Fruit fly (Drosophila melanogaster) whole organism, embryonic: ENCODE measurements around the gene ImpE3.
A peak's percentile ranks its signal among the peaks of the same experiment; 100 is the strongest.

Experiments
- CG11696 ChIP-seq: fragments of 200-800 bp; sonication (Bioruptor generic); IDR thresholded peaks from 2 replicates; pipeline ENCODE4 v1.3.6; 2022; ENCODE audit warnings: missing biosample characterization, missing genetic modification characterization
- CG13624 ChIP-seq: fragments of 200-800 bp; sonication (Bioruptor generic); optimal IDR thresholded peaks from 2 replicates; lab custom pipeline; 2016; ENCODE audit warnings: missing biosample characterization, missing genetic modification characterization
- CG15696 ChIP-seq: fragments of 200-800 bp; sonication (Bioruptor generic); optimal IDR thresholded peaks from 2 replicates; lab custom pipeline; 2019; ENCODE audit warnings: missing biosample characterization, mild to moderate bottlenecking, missing genetic modification characterization, moderate library complexity
- CG30020 ChIP-seq: fragments of 200-800 bp; optimal IDR thresholded peaks from 2 replicates; lab custom pipeline; 2019; ENCODE audit warnings: missing biosample characterization, mild to moderate bottlenecking, missing genetic modification characterization, moderate library complexity
- CG32767 ChIP-seq: fragments of 200-800 bp; sonication (Bioruptor generic); IDR thresholded peaks from 2 replicates; pipeline ENCODE4 v1.3.6; 2022; ENCODE audit warnings: missing biosample characterization, missing genetic modification characterization
- CG6272 ChIP-seq: fragments of 200-800 bp; sonication (Bioruptor generic); IDR thresholded peaks from 2 replicates; pipeline ENCODE4 v1.3.6; 2022; ENCODE audit warnings: missing biosample characterization, missing genetic modification characterization
- CG6654 ChIP-seq: fragments of 200-800 bp; sonication (Bioruptor generic); optimal IDR thresholded peaks from 2 replicates; lab custom pipeline; 2017; ENCODE audit warnings: missing biosample characterization, mild to moderate bottlenecking, missing genetic modification characterization
- CG6689 ChIP-seq: fragments of 200-800 bp; sonication (Bioruptor generic); IDR thresholded peaks from 2 replicates; pipeline ENCODE4 v1.3.6; 2022; ENCODE audit warnings: missing biosample characterization, missing genetic modification characterization
- CG6791 ChIP-seq: fragments of 200-800 bp; sonication (Bioruptor generic); IDR thresholded peaks from 3 replicates; pipeline ENCODE4 v1.3.6; 2022; ENCODE audit warnings: missing biosample characterization, missing genetic modification characterization; ENCODE audit not compliant: partially characterized antibody
- CG7987 ChIP-seq: fragments of 200-800 bp; sonication (Bioruptor generic); optimal IDR thresholded peaks from 2 replicates; lab custom pipeline; 2018; ENCODE audit warnings: missing biosample characterization, mild to moderate bottlenecking, missing genetic modification characterization, moderate library complexity
- CG8290 ChIP-seq, 3 experiments: fragments of 200-800 bp; sonication (Bioruptor generic); optimal IDR thresholded peaks; 2 replicates each; lab custom pipeline; 2016 to 2019; ENCODE audit warnings: missing biosample characterization in 3 of 3, missing genetic modification characterization in 3 of 3, mild to moderate bottlenecking in 2 of 3, moderate library complexity in 1 of 3
- CG8924 ChIP-seq: fragments of 200-800 bp; optimal IDR thresholded peaks from 3 replicates; lab custom pipeline; 2019; ENCODE audit warnings: missing biosample characterization, mild to moderate bottlenecking, missing genetic modification characterization, moderate library complexity
- CG9609 ChIP-seq: fragments of 200-800 bp; sonication (Bioruptor generic); optimal IDR thresholded peaks from 3 replicates; lab custom pipeline; 2016; ENCODE audit warnings: missing biosample characterization, missing genetic modification characterization
- Dad ChIP-seq: fragments of 200-800 bp; sonication (Bioruptor generic); optimal IDR thresholded peaks from 3 replicates; lab custom pipeline; 2016; ENCODE audit warnings: missing biosample characterization, missing genetic modification characterization
- Dbx ChIP-seq: fragments of 200-800 bp; sonication (Bioruptor generic); IDR thresholded peaks from 3 replicates; pipeline ENCODE4 v1.3.6; 2022; ENCODE audit warnings: missing biosample characterization, missing genetic modification characterization
- E2f2 ChIP-seq: fragments of 200-800 bp; sonication (Bioruptor generic); IDR thresholded peaks from 2 replicates; pipeline ENCODE4 v1.3.6; 2022; ENCODE audit warnings: missing biosample characterization, missing genetic modification characterization
- Ets65A ChIP-seq: fragments of 200-800 bp; sonication (Bioruptor generic); peaks from one replicate; lab custom pipeline; 2016; ENCODE audit warnings: missing biosample characterization, missing genetic modification characterization
- Fer3 ChIP-seq: fragments of 200-800 bp; sonication (Bioruptor generic); optimal IDR thresholded peaks from 2 replicates; lab custom pipeline; 2018; ENCODE audit warnings: missing biosample characterization, mild to moderate bottlenecking, missing genetic modification characterization, moderate library complexity
- HmgZ ChIP-seq: fragments of 200-800 bp; sonication (Bioruptor generic); optimal IDR thresholded peaks from 2 replicates; lab custom pipeline; 2018; ENCODE audit warnings: missing biosample characterization, mild to moderate bottlenecking, missing genetic modification characterization
- MBD-R2 ChIP-seq: fragments of 200-800 bp; sonication (Bioruptor generic); IDR thresholded peaks from 2 replicates; pipeline ENCODE4 v1.3.6; 2022; ENCODE audit warnings: missing biosample characterization, missing genetic modification characterization
- Max ChIP-seq: fragments of 200-800 bp; sonication (Bioruptor generic); optimal IDR thresholded peaks from 2 replicates; lab custom pipeline; 2016; ENCODE audit warnings: missing biosample characterization, mild to moderate bottlenecking, missing genetic modification characterization
- Mrtf ChIP-seq: fragments of 200-800 bp; sonication (Bioruptor generic); IDR thresholded peaks from 3 replicates; pipeline ENCODE4 v1.3.6; 2022; ENCODE audit warnings: missing biosample characterization, missing genetic modification characterization
- Nf-YB ChIP-seq: fragments of 200-800 bp; sonication (Bioruptor generic); optimal IDR thresholded peaks from 3 replicates; lab custom pipeline; 2019; ENCODE audit warnings: missing biosample characterization, mild to moderate bottlenecking, missing genetic modification characterization, moderate library complexity
- Opbp ChIP-seq: fragments of 200-800 bp; sonication (Bioruptor generic); IDR thresholded peaks from 3 replicates; pipeline ENCODE4 v1.3.6; 2022; ENCODE audit warnings: missing biosample characterization, missing genetic modification characterization; ENCODE audit not compliant: partially characterized antibody
- Pdp1 ChIP-seq, 2 experiments: fragments of 200-800 bp; sonication (Bioruptor generic); optimal IDR thresholded peaks; 3 replicates each; lab custom pipeline; 2016; ENCODE audit warnings: missing biosample characterization in 2 of 2, missing genetic modification characterization in 2 of 2, mild to moderate bottlenecking in 1 of 2, moderate library complexity in 1 of 2
- Six4 ChIP-seq: fragments of 200-800 bp; sonication (Bioruptor generic); optimal IDR thresholded peaks from 2 replicates; lab custom pipeline; 2016; ENCODE audit warnings: missing biosample characterization, missing genetic modification characterization
- al ChIP-seq: fragments of 200-800 bp; sonication (Bioruptor generic); IDR thresholded peaks from 2 replicates; pipeline ENCODE4 v1.3.6; 2022; ENCODE audit warnings: missing biosample characterization, missing genetic modification characterization
- bigmax ChIP-seq: fragments of 200-800 bp; sonication (Bioruptor generic); optimal IDR thresholded peaks from 2 replicates; lab custom pipeline; 2018; ENCODE audit warnings: missing biosample characterization, mild to moderate bottlenecking, missing genetic modification characterization
- cas ChIP-seq: fragments of 200-800 bp; sonication (Bioruptor generic); IDR thresholded peaks from 2 replicates; pipeline ENCODE4 v1.3.6; 2022; ENCODE audit warnings: missing biosample characterization, missing genetic modification characterization
- chn ChIP-seq: fragments of 200-800 bp; sonication (Bioruptor generic); optimal IDR thresholded peaks from 2 replicates; lab custom pipeline; 2016; ENCODE audit warnings: missing biosample characterization, missing genetic modification characterization
- crc ChIP-seq: fragments of 200-800 bp; sonication (Bioruptor generic); optimal IDR thresholded peaks from 2 replicates; lab custom pipeline; 2016; ENCODE audit warnings: missing biosample characterization, missing genetic modification characterization
- ems ChIP-seq: fragments of 200-800 bp; sonication (Bioruptor generic); optimal IDR thresholded peaks from 3 replicates; lab custom pipeline; 2016; ENCODE audit warnings: missing biosample characterization, missing genetic modification characterization
- inv ChIP-seq: fragments of 200-800 bp; sonication (Bioruptor generic); IDR thresholded peaks from 2 replicates; pipeline ENCODE4 v1.3.6; 2022; ENCODE audit warnings: missing biosample characterization, missing genetic modification characterization; ENCODE audit not compliant: partially characterized antibody
- knrl ChIP-seq: fragments of 200-800 bp; sonication (Bioruptor generic); IDR thresholded peaks from 3 replicates; pipeline ENCODE4 v1.3.6; 2022; ENCODE audit warnings: missing biosample characterization, missing genetic modification characterization; ENCODE audit not compliant: partially characterized antibody
- lbe ChIP-seq: fragments of 200-800 bp; sonication (Bioruptor generic); optimal IDR thresholded peaks from 2 replicates; lab custom pipeline; 2016; ENCODE audit warnings: missing biosample characterization, mild to moderate bottlenecking, missing genetic modification characterization
- lola ChIP-seq, 3 experiments: fragments of >200 bp in 2 of 3; fragments of 200-800 bp in 1 of 3; sonication (Bioruptor generic) in 1 of 3; optimal IDR thresholded peaks; 2 replicates each; lab custom pipeline; 2017 to 2019; ENCODE audit warnings: missing biosample characterization in 3 of 3, missing genetic modification characterization in 3 of 3, mild to moderate bottlenecking in 1 of 3, moderate library complexity in 1 of 3
- nerfin-2 ChIP-seq: fragments of 200-800 bp; sonication (Bioruptor generic); IDR thresholded peaks from 2 replicates; pipeline ENCODE4 v1.3.6; 2022; ENCODE audit warnings: missing biosample characterization, missing genetic modification characterization; ENCODE audit not compliant: partially characterized antibody
- prd ChIP-seq, 3 experiments: fragments of >200 bp in 2 of 3; fragments of 200-800 bp in 1 of 3; sonication (Bioruptor generic) in 1 of 3; optimal IDR thresholded peaks in 2 of 3; IDR thresholded peaks in 1 of 3; 2 replicates in 2 of 3; 3 replicates in 1 of 3; pipeline versions ENCODE4 v1.3.6 to Lab custom; 2017 to 2022; ENCODE audit warnings: missing biosample characterization in 1 of 3, missing genetic modification characterization in 1 of 3
- pzg ChIP-seq: fragments of 200-800 bp; sonication (Bioruptor generic); optimal IDR thresholded peaks from 3 replicates; lab custom pipeline; 2018; ENCODE audit warnings: missing biosample characterization, mild to moderate bottlenecking, missing genetic modification characterization, moderate library complexity
- row ChIP-seq: fragments of 200-800 bp; sonication (Bioruptor generic); IDR thresholded peaks from 3 replicates; pipeline ENCODE4 v1.3.6; 2022; ENCODE audit warnings: missing biosample characterization, missing genetic modification characterization
- scrt ChIP-seq: fragments of 200-800 bp; sonication (Bioruptor generic); optimal IDR thresholded peaks from 2 replicates; lab custom pipeline; 2018; ENCODE audit warnings: missing biosample characterization, mild to moderate bottlenecking, missing genetic modification characterization, moderate library complexity
- sens ChIP-seq: fragments of 200-800 bp; sonication (Bioruptor generic); peaks from one replicate; lab custom pipeline; 2016; ENCODE audit warnings: missing biosample characterization, missing genetic modification characterization
- sisA ChIP-seq: fragments of 200-800 bp; sonication (Bioruptor generic); IDR thresholded peaks from 2 replicates; pipeline ENCODE4 v1.3.6; 2022; ENCODE audit warnings: missing biosample characterization, missing genetic modification characterization
- stc ChIP-seq: fragments of 200-800 bp; sonication (Bioruptor generic); IDR thresholded peaks from 2 replicates; pipeline ENCODE4 v1.3.6; 2022; ENCODE audit warnings: missing biosample characterization, missing genetic modification characterization
- twi ChIP-seq: fragments of 200-800 bp; optimal IDR thresholded peaks from 2 replicates; lab custom pipeline; 2019; ENCODE audit warnings: missing biosample characterization, mild to moderate bottlenecking, missing genetic modification characterization, moderate library complexity
- vnd ChIP-seq: fragments of 200-800 bp; sonication (Bioruptor generic); IDR thresholded peaks from 3 replicates; pipeline ENCODE4 v1.3.6; 2022; ENCODE audit warnings: missing biosample characterization, missing genetic modification characterization; ENCODE audit not compliant: partially characterized antibody
- vvl ChIP-seq: fragments of 200-800 bp; sonication (Bioruptor generic); IDR thresholded peaks from 2 replicates; pipeline ENCODE4 v1.3.6; 2022; ENCODE audit warnings: missing biosample characterization, missing genetic modification characterization
- zfh1 ChIP-seq: fragments of 200-800 bp; sonication (Bioruptor generic); IDR thresholded peaks from 3 replicates; pipeline ENCODE4 v1.3.6; 2022; ENCODE audit warnings: missing biosample characterization, missing genetic modification characterization

The ImpE3 gene

dm6 chr3R:8032923-8033478 is 3.7 kb upstream of the ImpE3 start, which contains the start of the genes CG11035 and unc-45 (continued):
- no peak for TF ChIP-seq bigmax (GFP tag; lab: Kevin White, UChicago)
- no peak for TF ChIP-seq Fer3 (tag; lab: Kevin White, UChicago)
- TF ChIP-seq CG6791 (GFP tag; lab: Robert Waterston, UW): peak; percentile 79
- TF ChIP-seq CG8290 (GFP tag; optimal IDR thresholded peaks at IDR 0.05; lab: Kevin White, UChicago): peak; percentile 68
- TF ChIP-seq CG8290 (tag; optimal IDR thresholded peaks at IDR 0.05; lab: Kevin White, UChicago): no peak
- peak; percentile 18 for TF ChIP-seq CG8924
- peak; percentile 42 for TF ChIP-seq Dad (GFP tag; lab: Kevin White, UChicago)
- peak; percentile 42 for TF ChIP-seq vvl (GFP tag; lab: Robert Waterston, UW)
- peak; percentile 16 for TF ChIP-seq crc (GFP tag; lab: Kevin White, UChicago)
- TF ChIP-seq CG6689 (GFP tag; lab: Robert Waterston, UW): peak; percentile 55
- TF ChIP-seq HmgZ (tag; lab: Kevin White, UChicago): peak; percentile 30
- no peak for TF ChIP-seq CG11696 (GFP tag; lab: Robert Waterston, UW)
- no peak for TF ChIP-seq stc (GFP tag; lab: Robert Waterston, UW)
- TF ChIP-seq Mrtf (GFP tag; lab: Robert Waterston, UW): no peak
- TF ChIP-seq Six4 (GFP tag; lab: Kevin White, UChicago): peak; percentile 30
- peak; percentile 39 for TF ChIP-seq sisA
- TF ChIP-seq Ets65A (GFP tag; lab: Kevin White, UChicago): peak; percentile 45
- TF ChIP-seq MBD-R2 (GFP tag; lab: Robert Waterston, UW): peak; percentile 63
- peak; percentile 36 for TF ChIP-seq CG13624 (GFP tag; lab: Kevin White, UChicago)
- peak; percentile 45; the same call in 1 of the 2 replicates for TF ChIP-seq nerfin-2 (GFP tag; lab: Robert Waterston, UW)
- peak; percentile 46; the same call in 1 of the 2 replicates for TF ChIP-seq E2f2
- TF ChIP-seq knrl (GFP tag; lab: Robert Waterston, UW): peak; percentile 83
- peak; percentile 58; the same call in 2 of the 3 replicates for TF ChIP-seq Opbp (GFP tag; lab: Robert Waterston, UW)
- 0 out of 2 replicates have a peak, but pooled peaks have one; percentile 14 for TF ChIP-seq CG32767 (GFP tag; lab: Robert Waterston, UW)
- TF ChIP-seq scrt (GFP tag; lab: Kevin White, UChicago): peak; percentile 90
- TF ChIP-seq sens (GFP tag; lab: Kevin White, UChicago): peak; percentile 87
- no peak for TF ChIP-seq ems (GFP tag; lab: Kevin White, UChicago)
- no peak for TF ChIP-seq chn (GFP tag; lab: Kevin White, UChicago)
- TF ChIP-seq lbe: peak; percentile 65
- peak; percentile 36 for TF ChIP-seq CG15696
- TF ChIP-seq lola (GFP tag; optimal IDR thresholded peaks at IDR 0.05; lab: Kevin White, UChicago): peak in 1 of 3 experiments; percentile 32
- TF ChIP-seq Pdp1 (GFP tag; optimal IDR thresholded peaks at IDR 0.05; lab: Kevin White, UChicago): peak; percentile 37 to 96
- peak; percentile 33 for TF ChIP-seq CG30020 (tag; lab: Kevin White, UChicago)
- TF ChIP-seq inv (GFP tag; lab: Robert Waterston, UW): peak; percentile 58; the same call in 1 of the 2 replicates
- peak; percentile 9 for TF ChIP-seq Max
- TF ChIP-seq al (GFP tag; lab: Robert Waterston, UW): peak; percentile 35; the same call in 1 of the 2 replicates
- peak; percentile 41; the same call in 1 of the 3 replicates for TF ChIP-seq Dbx (GFP tag; lab: Robert Waterston, UW)
- TF ChIP-seq vnd: peak; percentile 61; the same call in 2 of the 3 replicates
- no peak for TF ChIP-seq CG6654 (GFP tag; lab: Kevin White, UChicago)
- TF ChIP-seq cas: peak; percentile 50; the same call in 1 of the 2 replicates
- TF ChIP-seq row (GFP tag; lab: Robert Waterston, UW): peak; percentile 91
- peak; percentile 57 for TF ChIP-seq pzg (GFP tag; lab: Kevin White, UChicago)
- TF ChIP-seq CG9609 (GFP tag; lab: Kevin White, UChicago): no peak
- no peak for TF ChIP-seq prd (optimal IDR thresholded peaks at IDR 0.05; lab: Kevin White, UChicago)
- TF ChIP-seq prd (GFP tag; IDR thresholded peaks at IDR 0.05; lab: Robert Waterston, UW): peak; percentile 64; the same call in 2 of the 3 replicates
- no peak for TF ChIP-seq Nf-YB (GFP tag; lab: Kevin White, UChicago)
- 0 out of 2 replicates have a peak, but pooled peaks have one; percentile 12 for TF ChIP-seq CG6272 (GFP tag; lab: Robert Waterston, UW)
- TF ChIP-seq twi (tag; lab: Kevin White, UChicago): peak; percentile 39
- TF ChIP-seq CG7987 (GFP tag; lab: Kevin White, UChicago): no peak
- TF ChIP-seq zfh1 (GFP tag; lab: Robert Waterston, UW): no peak
